Worm (Caenorhabditis elegans) whole organism, late embryonic: Measurements from ENCODE around the gene plpp-1.1.
A peak's percentile ranks its signal among the peaks of the same experiment; 100 is the strongest.

Experiments
- C08G9.2 ChIP-seq: sonication (generic microtip); optimal IDR thresholded peaks from 2 replicates; lab custom pipeline; 2016; ENCODE audit warnings: mild to moderate bottlenecking, missing genetic modification characterization, moderate library complexity, missing compliant biosample characterization
- K02D7.2 ChIP-seq: sonication (generic microtip); optimal IDR thresholded peaks from 2 replicates; lab custom pipeline; 2017; ENCODE audit warnings: mild to moderate bottlenecking, missing genetic modification characterization, missing compliant biosample characterization
- T23F11.4 ChIP-seq: fragments of 200-800 bp; sonication (Bioruptor generic); optimal IDR thresholded peaks from 2 replicates; lab custom pipeline; 2018; ENCODE audit warnings: mild to moderate bottlenecking, missing genetic modification characterization, missing compliant biosample characterization
- Y22D7AL.16 ChIP-seq: sonication (generic microtip); optimal IDR thresholded peaks from 2 replicates; lab custom pipeline; 2016; ENCODE audit warnings: missing genetic modification characterization, missing compliant biosample characterization
- ama-1 ChIP-seq: fragments of 150-350 bp; optimal IDR thresholded peaks from 2 replicates; lab custom pipeline; 2014
- ceh-14 ChIP-seq: sonication (generic microtip); optimal IDR thresholded peaks from 2 replicates; lab custom pipeline; 2016; ENCODE audit warnings: missing genotype, missing genetic modification characterization, missing compliant biosample characterization
- ceh-2 ChIP-seq: sonication (generic microtip); optimal IDR thresholded peaks from 2 replicates; lab custom pipeline; 2016; ENCODE audit warnings: missing genotype, missing genetic modification characterization, missing compliant biosample characterization
- ceh-30 ChIP-seq: fragments of 150-350 bp; optimal IDR thresholded peaks from 2 replicates; lab custom pipeline; 2014; ENCODE audit warnings: missing biosample characterization, missing genetic modification characterization
- ceh-45 ChIP-seq: fragments of 200-800 bp; sonication (Bioruptor generic); IDR thresholded peaks from 2 replicates; pipeline ENCODE4 v1.3.6; 2022; ENCODE audit warnings: missing genetic modification reagents, missing genetic modification characterization, missing compliant biosample characterization
- ceh-9 ChIP-seq: sonication (generic microtip); optimal IDR thresholded peaks from 2 replicates; lab custom pipeline; 2016; ENCODE audit warnings: mild to moderate bottlenecking, missing genetic modification characterization, inconsistent platforms, missing compliant biosample characterization
- dve-1 ChIP-seq: sonication (generic microtip); optimal IDR thresholded peaks from 2 replicates; lab custom pipeline; 2017; ENCODE audit warnings: antibody characterized with exemption, mild to moderate bottlenecking, missing genetic modification characterization, missing compliant biosample characterization
- elt-2 ChIP-seq: sonication (generic microtip); optimal IDR thresholded peaks from 2 replicates; lab custom pipeline; 2016; ENCODE audit warnings: missing genetic modification reagents, missing genetic modification characterization, missing compliant biosample characterization
- ets-4 ChIP-seq: sonication (generic microtip); optimal IDR thresholded peaks from 2 replicates; lab custom pipeline; 2016; ENCODE audit warnings: missing genetic modification characterization, missing compliant biosample characterization
- fax-1 ChIP-seq: sonication (generic microtip); optimal IDR thresholded peaks from 2 replicates; lab custom pipeline; 2016; ENCODE audit warnings: missing genotype, missing genetic modification characterization, missing compliant biosample characterization
- fkh-10 ChIP-seq: fragments of 150-350 bp; optimal IDR thresholded peaks from 2 replicates; lab custom pipeline; 2014; ENCODE audit warnings: missing biosample characterization, missing genetic modification reagents, missing genetic modification characterization
- hlh-13 ChIP-seq: fragments of 200-800 bp; sonication (Bioruptor generic); optimal IDR thresholded peaks from 2 replicates; lab custom pipeline; 2018; ENCODE audit warnings: mild to moderate bottlenecking, missing genetic modification characterization, missing compliant biosample characterization
- hlh-6 ChIP-seq: sonication (generic microtip); optimal IDR thresholded peaks from 2 replicates; lab custom pipeline; 2016; ENCODE audit warnings: missing genotype, missing genetic modification characterization, missing compliant biosample characterization
- hlh-8 ChIP-seq: sonication (generic microtip); optimal IDR thresholded peaks from 2 replicates; lab custom pipeline; 2016; ENCODE audit warnings: missing genotype, missing genetic modification characterization, missing compliant biosample characterization
- lim-6 ChIP-seq: sonication (generic microtip); optimal IDR thresholded peaks from 2 replicates; lab custom pipeline; 2016; ENCODE audit warnings: missing genetic modification characterization, missing compliant biosample characterization
- nfya-1 ChIP-seq: sonication (generic microtip); optimal IDR thresholded peaks from 2 replicates; lab custom pipeline; 2017; ENCODE audit warnings: missing genetic modification characterization, mild to moderate bottlenecking, missing compliant biosample characterization, antibody characterized with exemption, moderate library complexity
- nhr-232 ChIP-seq: sonication (generic microtip); optimal IDR thresholded peaks from 2 replicates; lab custom pipeline; 2016; ENCODE audit warnings: missing genetic modification characterization, missing compliant biosample characterization
- npax-4 ChIP-seq: sonication (generic microtip); optimal IDR thresholded peaks from 2 replicates; lab custom pipeline; 2016; ENCODE audit warnings: missing genetic modification characterization, missing compliant biosample characterization
- pax-1 ChIP-seq: fragments of 150-350 bp; optimal IDR thresholded peaks from 2 replicates; lab custom pipeline; 2014; ENCODE audit warnings: missing biosample characterization, missing genetic modification characterization
- pha-4 ChIP-seq: fragments of 150-350 bp; optimal IDR thresholded peaks from 2 replicates; lab custom pipeline; 2018; ENCODE audit warnings: missing biosample characterization, missing genetic modification reagents, missing genetic modification characterization
- pros-1 ChIP-seq: fragments of 150-350 bp; optimal IDR thresholded peaks from 2 replicates; lab custom pipeline; 2014; ENCODE audit warnings: missing biosample characterization, missing genetic modification reagents, missing genetic modification characterization
- sdc-2 ChIP-seq: sonication (generic microtip); optimal IDR thresholded peaks from 2 replicates; lab custom pipeline; 2016; ENCODE audit warnings: missing genotype, missing genetic modification characterization, missing compliant biosample characterization
- syd-9 ChIP-seq: sonication (generic microtip); optimal IDR thresholded peaks from 2 replicates; lab custom pipeline; 2016; ENCODE audit warnings: mild to moderate bottlenecking, missing genetic modification characterization, moderate library complexity, missing compliant biosample characterization
- tbx-2 ChIP-seq: sonication (generic microtip); optimal IDR thresholded peaks from 2 replicates; lab custom pipeline; 2016; ENCODE audit warnings: missing genetic modification characterization, missing compliant biosample characterization
- tbx-7 ChIP-seq: sonication (generic microtip); optimal IDR thresholded peaks from 2 replicates; lab custom pipeline; 2016; ENCODE audit warnings: missing genotype, missing genetic modification characterization, missing compliant biosample characterization
- unc-3 ChIP-seq, 2 experiments: fragments of 200-800 bp in 1 of 2; sonication (Bioruptor generic) in 1 of 2; sonication (generic microtip) in 1 of 2; conservative IDR thresholded peaks in 1 of 2; optimal IDR thresholded peaks in 1 of 2; 2 replicates each; pipeline versions ENCODE4 v1.3.6 to Lab custom; 2016 to 2022; ENCODE audit warnings: missing compliant biosample characterization in 2 of 2, missing genetic modification characterization in 2 of 2, missing genetic modification reagents in 1 of 2
- unc-42 ChIP-seq: sonication (generic microtip); optimal IDR thresholded peaks from 2 replicates; lab custom pipeline; 2016; ENCODE audit warnings: missing genotype, missing genetic modification characterization, missing compliant biosample characterization
- unc-55 ChIP-seq: sonication (generic microtip); optimal IDR thresholded peaks from 2 replicates; lab custom pipeline; 2017; ENCODE audit warnings: missing biosample characterization, missing genetic modification reagents, missing genetic modification characterization
- unc-86 ChIP-seq: sonication (generic microtip); optimal IDR thresholded peaks from 2 replicates; lab custom pipeline; 2016; ENCODE audit warnings: missing genetic modification characterization, missing compliant biosample characterization
- zip-5 ChIP-seq: sonication (generic microtip); optimal IDR thresholded peaks from 2 replicates; lab custom pipeline; 2016; ENCODE audit warnings: missing genetic modification characterization, missing compliant biosample characterization

Gene plpp-1.1

DNA sequence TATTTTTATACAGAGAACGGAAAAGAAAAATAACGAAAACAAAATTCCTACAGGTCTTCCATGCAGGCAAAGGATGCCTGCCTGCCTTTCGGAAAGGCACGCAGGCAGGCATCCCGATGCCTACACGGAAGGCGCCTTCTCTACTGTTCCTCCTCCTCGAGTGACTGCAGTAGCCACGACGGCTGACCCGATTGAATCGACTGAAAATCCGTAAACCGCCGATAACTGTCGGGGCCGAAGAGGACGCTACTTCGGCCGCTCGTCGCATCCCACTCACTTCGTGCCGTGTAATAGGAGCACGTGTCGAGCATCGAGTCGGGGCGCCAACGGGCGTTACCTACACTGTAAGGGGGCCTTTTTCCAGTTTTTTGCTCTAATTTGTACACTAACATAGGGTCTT is 7.2 kb downstream of the plpp-1.1 start:
- TF ChIP-seq ceh-9 (tag; lab: Kevin White, UChicago) (no peak), nhr-232 (tag; lab: Kevin White, UChicago) (no peak), fax-1 (tag; lab: Kevin White, UChicago) (no peak), ceh-30 (tag; lab: Kevin White, UChicago) (no peak), zip-5 (no peak), ceh-14 (no peak), hlh-8 (no peak), ceh-2 (tag; lab: Kevin White, UChicago) (no peak), hlh-6 (no peak)

DNA sequence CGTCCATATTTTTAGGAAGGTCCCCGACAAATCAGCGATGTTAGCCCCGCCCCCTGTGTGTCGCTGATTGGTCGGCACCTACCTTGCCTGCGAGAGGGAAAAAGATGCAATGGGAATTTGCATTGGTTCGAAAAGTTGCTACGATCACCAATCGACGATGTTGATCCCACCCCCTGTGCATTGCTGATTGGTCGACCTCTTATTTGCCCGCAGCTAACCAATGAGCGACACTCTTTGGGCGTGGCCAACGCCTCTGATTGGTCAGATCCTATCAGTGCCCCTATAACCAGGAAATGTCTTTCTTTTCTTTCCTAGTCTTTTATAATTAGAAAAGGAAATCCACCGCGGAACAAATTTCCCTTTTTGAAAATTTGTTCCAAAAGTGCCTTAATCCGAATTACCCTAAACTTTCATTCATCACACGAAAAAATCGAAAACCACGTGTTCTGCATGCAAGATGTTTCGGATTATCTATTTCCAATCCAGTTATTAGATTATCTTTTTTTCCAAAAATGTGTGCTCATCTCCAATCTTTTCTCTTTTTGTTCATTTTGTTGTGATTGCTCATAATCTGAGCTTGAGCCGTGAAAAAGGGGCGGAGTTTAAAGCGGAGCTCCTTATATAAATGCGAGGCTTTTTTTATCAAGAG is 9.7 kb downstream of the plpp-1.1 start:
- TF ChIP-seq nfya-1 (tag; lab: Kevin White, UChicago) (peak; percentile 92), hlh-6 (no peak), unc-55 (no peak)

DNA sequence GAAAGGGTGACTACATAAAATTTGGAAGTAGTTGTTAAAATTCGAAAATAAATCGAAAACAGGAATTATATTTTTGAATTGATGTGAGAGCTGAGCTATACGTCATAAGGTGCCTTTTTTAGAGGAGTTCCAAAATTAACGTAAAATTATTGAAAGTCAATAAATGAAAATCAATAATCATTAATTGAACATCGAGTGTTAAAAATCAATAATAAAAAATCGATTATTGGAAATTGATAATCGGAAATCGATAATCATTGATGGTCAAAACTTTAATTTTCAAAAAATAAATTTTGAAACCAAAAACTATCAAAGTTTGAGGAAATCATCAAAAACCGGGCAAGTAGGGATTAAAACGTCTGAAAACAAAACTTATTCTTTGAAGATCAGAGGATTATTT is 14.1 kb downstream of the plpp-1.1 start:
- TF ChIP-seq fkh-10 (GFP tag; lab: Kevin White, UChicago) (no peak), syd-9 (tag; lab: Kevin White, UChicago) (no peak), ceh-30 (tag; lab: Kevin White, UChicago) (no peak), sdc-2 (tag; lab: Kevin White, UChicago) (no peak), pha-4 (tag; lab: Kevin White, UChicago) (no peak), dve-1 (tag; lab: Kevin White, UChicago) (no peak), npax-4 (tag; lab: Kevin White, UChicago) (no peak), lim-6 (tag; lab: Kevin White, UChicago) (no peak), nhr-232 (tag; lab: Kevin White, UChicago) (no peak), hlh-6 (no peak), tbx-2 (tag; lab: Kevin White, UChicago) (no peak), ceh-9 (tag; lab: Kevin White, UChicago) (no peak), K02D7.2 (tag; lab: Kevin White, UChicago) (no peak), ceh-14 (no peak), ets-4 (tag; lab: Kevin White, UChicago) (no peak), tbx-7 (tag; lab: Kevin White, UChicago) (no peak)

DNA sequence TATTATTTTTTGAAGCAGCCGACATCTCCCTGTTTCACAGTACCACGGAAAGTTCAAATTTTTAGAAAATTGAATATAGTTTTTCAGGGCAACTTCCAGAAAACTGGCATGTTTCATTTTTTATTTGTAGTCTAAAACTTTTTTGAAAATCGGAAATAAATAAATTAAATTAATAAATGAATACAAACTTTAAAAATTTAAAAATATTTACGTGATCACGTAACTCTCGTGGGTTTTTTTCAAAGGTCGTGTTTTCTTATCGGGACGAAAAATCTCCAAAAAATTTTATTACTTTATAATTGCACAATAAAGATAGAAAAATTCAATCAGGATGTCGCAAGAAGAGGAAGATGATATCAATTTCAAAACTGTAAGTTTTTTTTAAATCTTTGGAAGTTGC is 16.1 kb downstream of the plpp-1.1 start, which contains the start of gene F53C3.1:
TSS of gene F53C3.1 (plus strand) at position 301 of the 400 bp plus-strand sequence.
- TF ChIP-seq pax-1 (tag; lab: Kevin White, UChicago) (no peak), fkh-10 (GFP tag; lab: Kevin White, UChicago) (no peak), hlh-13 (GFP tag; lab: Kevin White, UChicago) (no peak), ceh-14 (no peak), unc-86 (tag; lab: Kevin White, UChicago) (no peak), unc-42 (tag; lab: Kevin White, UChicago) (no peak), unc-3 (GFP tag; conservative IDR thresholded peaks at IDR 0.05; lab: Robert Waterston, UW) (no peak), unc-3 (tag; optimal IDR thresholded peaks at IDR 0.05; lab: Kevin White, UChicago) (no peak)
- TF ChIP-seq, all 69 proteins: peak for 0

DNA sequence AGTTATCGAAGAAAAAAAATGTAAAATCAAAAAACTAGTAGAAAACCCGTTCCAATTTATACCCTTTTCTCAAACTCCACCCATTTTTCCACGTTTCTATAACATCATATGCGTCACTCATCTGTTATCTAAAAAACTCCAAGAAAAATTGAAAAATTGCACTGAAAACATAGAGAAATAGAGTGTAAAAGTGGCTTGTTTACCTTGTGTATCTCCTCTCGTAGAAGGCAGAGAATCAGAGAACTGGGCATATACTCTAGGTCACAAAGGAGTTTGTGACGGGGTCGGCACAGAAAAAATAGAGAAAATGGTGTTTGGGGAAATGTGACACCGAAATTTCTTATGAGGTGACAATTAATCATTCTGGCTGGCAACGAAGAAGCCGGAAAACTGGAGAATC is 16.5 kb downstream of the plpp-1.1 start:
- no peak for TF ChIP-seq ceh-45 (GFP tag; lab: Robert Waterston, UW)
- TF ChIP-seq elt-2 (tag; lab: Kevin White, UChicago), result peak; percentile 53

DNA sequence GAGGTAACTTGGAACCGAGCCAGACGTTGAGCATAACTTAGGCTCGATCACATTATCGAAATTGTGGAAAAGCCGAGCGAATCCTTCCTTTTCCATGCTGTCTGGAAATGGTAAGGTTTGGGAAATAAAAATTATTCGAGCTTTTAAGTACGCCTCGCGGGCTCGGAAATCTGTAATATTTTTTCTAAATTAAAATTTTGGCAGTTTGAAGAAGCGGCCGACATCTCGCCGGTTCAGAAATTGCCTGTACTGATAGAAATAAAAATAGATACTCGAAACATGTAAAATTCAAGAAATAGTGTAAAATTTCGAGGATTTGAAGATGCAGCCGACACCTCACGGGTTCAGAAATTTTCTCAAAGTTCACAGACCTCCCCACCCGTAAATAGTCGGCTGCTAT is 17.1 kb downstream of the plpp-1.1 start, which contains the start of gene bcmo-2:
TSS of gene bcmo-2 (minus strand) at position 101 of the 400 bp plus-strand sequence.
- TF ChIP-seq ets-4 (tag; lab: Kevin White, UChicago) (no peak), sdc-2 (tag; lab: Kevin White, UChicago) (no peak), pros-1 (no peak), T23F11.4 (GFP tag; lab: Kevin White, UChicago) (no peak), ama-1 (no peak), C08G9.2 (tag; lab: Kevin White, UChicago) (no peak), Y22D7AL.16 (no peak), ceh-45 (GFP tag; lab: Robert Waterston, UW) (no peak), ceh-9 (tag; lab: Kevin White, UChicago) (no peak), K02D7.2 (tag; lab: Kevin White, UChicago) (no peak)
